Worm (Caenorhabditis elegans) whole organism, L3 larva: ENCODE results near the gene frpr-4.

ENCODE experiments used
- ZK546.5 ChIP-seq: sonication (generic microtip); optimal IDR thresholded peaks from 2 replicates; lab custom pipeline; 2017; ENCODE audit warnings: missing biosample characterization, missing genetic modification characterization
- ceh-16 ChIP-seq: sonication (generic microtip); optimal IDR thresholded peaks from 2 replicates; lab custom pipeline; 2017; ENCODE audit warnings: missing biosample characterization, missing genetic modification characterization
- ceh-28 ChIP-seq: fragments of 150-350 bp; optimal IDR thresholded peaks from 2 replicates; lab custom pipeline; 2014; ENCODE audit warnings: missing biosample characterization, missing genetic modification reagents, missing genetic modification characterization
- ceh-82 ChIP-seq: fragments of 150-350 bp; optimal IDR thresholded peaks from 2 replicates; lab custom pipeline; 2014; ENCODE audit warnings: missing biosample characterization, missing genetic modification characterization
- ceh-9 ChIP-seq: sonication (generic microtip); optimal IDR thresholded peaks from 2 replicates; lab custom pipeline; 2018; ENCODE audit warnings: missing biosample characterization, missing genetic modification characterization
- daf-12 ChIP-seq: fragments of 150-350 bp; optimal IDR thresholded peaks from 2 replicates; lab custom pipeline; 2014; ENCODE audit warnings: missing biosample characterization, missing genetic modification reagents, missing genetic modification characterization
- egl-27 ChIP-seq: sonication (generic microtip); optimal IDR thresholded peaks from 4 replicates; lab custom pipeline; 2017; ENCODE audit warnings: missing biosample characterization, missing genetic modification reagents, missing genetic modification characterization
- egl-5 ChIP-seq: fragments of 150-350 bp; optimal IDR thresholded peaks from 2 replicates; lab custom pipeline; 2017; ENCODE audit warnings: missing biosample characterization, missing genetic modification reagents, missing genetic modification characterization, inconsistent platforms
- elt-1 ChIP-seq: fragments of 150-350 bp; optimal IDR thresholded peaks from 2 replicates; lab custom pipeline; 2014; ENCODE audit warnings: missing biosample characterization, missing genetic modification characterization
- elt-3 ChIP-seq, 3 experiments: fragments of 150-350 bp in 1 of 3; sonication (generic microtip) in 2 of 3; optimal IDR thresholded peaks; 2 replicates in 2 of 3; 4 replicates in 1 of 3; lab custom pipeline; 2014 to 2017; ENCODE audit warnings: missing biosample characterization in 3 of 3, missing genetic modification characterization in 3 of 3
- eor-1 ChIP-seq, 2 experiments: fragments of 150-350 bp; optimal IDR thresholded peaks; 2 replicates each; lab custom pipeline; 2014 to 2018; ENCODE audit warnings: missing biosample characterization in 2 of 2, missing genetic modification characterization in 2 of 2
- fkh-10 ChIP-seq: sonication (generic microtip); optimal IDR thresholded peaks from 2 replicates; lab custom pipeline; 2017; ENCODE audit warnings: missing biosample characterization, missing genetic modification reagents, missing genetic modification characterization
- hmg-11 ChIP-seq: sonication (generic microtip); optimal IDR thresholded peaks from 2 replicates; lab custom pipeline; 2016; ENCODE audit warnings: missing genetic modification characterization, missing compliant biosample characterization
- lin-15B ChIP-seq: fragments of 150-350 bp; optimal IDR thresholded peaks from 2 replicates; lab custom pipeline; 2014; ENCODE audit warnings: missing biosample characterization, missing genetic modification characterization
- lin-39 ChIP-seq: fragments of 150-350 bp; optimal IDR thresholded peaks from 2 replicates; lab custom pipeline; 2018; ENCODE audit warnings: missing biosample characterization, missing genetic modification reagents, missing genetic modification characterization
- lsy-12 ChIP-seq: sonication (generic microtip); optimal IDR thresholded peaks from 2 replicates; lab custom pipeline; 2016; ENCODE audit warnings: mild to moderate bottlenecking, missing genetic modification characterization, missing compliant biosample characterization
- mdl-1 ChIP-seq: fragments of 150-350 bp; optimal IDR thresholded peaks from 2 replicates; lab custom pipeline; 2014; ENCODE audit warnings: missing biosample characterization, missing genetic modification characterization
- mml-1 ChIP-seq: fragments of 150-350 bp; sonication (generic microtip); optimal IDR thresholded peaks from 3 replicates; lab custom pipeline; 2014; ENCODE audit warnings: missing biosample characterization, missing genetic modification characterization
- nfya-1 ChIP-seq: sonication (generic microtip); optimal IDR thresholded peaks from 2 replicates; lab custom pipeline; 2017; ENCODE audit warnings: missing genetic modification characterization, mild to moderate bottlenecking, missing compliant biosample characterization, antibody characterized with exemption, moderate library complexity; ENCODE audit not compliant: insufficient read depth
- nhr-11 ChIP-seq: fragments of 150-350 bp; optimal IDR thresholded peaks from 2 replicates; lab custom pipeline; 2014; ENCODE audit warnings: missing biosample characterization, missing genetic modification characterization
- nhr-12 ChIP-seq: fragments of 150-350 bp; optimal IDR thresholded peaks from 2 replicates; lab custom pipeline; 2014; ENCODE audit warnings: missing biosample characterization, missing genetic modification characterization
- nhr-23 ChIP-seq: fragments of 150-350 bp; optimal IDR thresholded peaks from 2 replicates; lab custom pipeline; 2014; ENCODE audit warnings: missing biosample characterization, missing genetic modification reagents, missing genetic modification characterization
- nhr-237 ChIP-seq: fragments of 150-350 bp; optimal IDR thresholded peaks from 2 replicates; lab custom pipeline; 2014; ENCODE audit warnings: missing biosample characterization, missing genetic modification characterization
- nhr-25 ChIP-seq: sonication (generic microtip); optimal IDR thresholded peaks from 2 replicates; lab custom pipeline; 2017; ENCODE audit warnings: missing biosample characterization, missing genetic modification characterization
- nhr-28 ChIP-seq: fragments of 150-350 bp; optimal IDR thresholded peaks from 2 replicates; lab custom pipeline; 2014; ENCODE audit warnings: missing biosample characterization, missing genetic modification characterization
- nhr-43 ChIP-seq: sonication (generic microtip); optimal IDR thresholded peaks from 2 replicates; lab custom pipeline; 2016; ENCODE audit warnings: mild to moderate bottlenecking, missing genetic modification characterization, missing compliant biosample characterization; ENCODE audit not compliant: poor library complexity, severe bottlenecking
- nhr-67 ChIP-seq: fragments of 150-350 bp; optimal IDR thresholded peaks from 2 replicates; lab custom pipeline; 2014; ENCODE audit warnings: missing biosample characterization, missing genetic modification characterization
- nhr-76 ChIP-seq: fragments of 150-350 bp; sonication (generic microtip); optimal IDR thresholded peaks from 5 replicates; lab custom pipeline; 2014; ENCODE audit warnings: missing biosample characterization, missing genetic modification characterization
- skn-1 ChIP-seq: fragments of 150-350 bp; optimal IDR thresholded peaks from 2 replicates; lab custom pipeline; 2014; ENCODE audit warnings: missing biosample characterization, missing genetic modification characterization
- snpc-4 ChIP-seq: fragments of 150-350 bp; optimal IDR thresholded peaks from 2 replicates; lab custom pipeline; 2014; ENCODE audit warnings: missing biosample characterization, missing genetic modification characterization
- unc-39 ChIP-seq: sonication (generic microtip); optimal IDR thresholded peaks from 4 replicates; lab custom pipeline; 2017; ENCODE audit warnings: missing biosample characterization, missing genetic modification characterization
- unc-62 ChIP-seq: fragments of 150-350 bp; sonication (generic microtip); optimal IDR thresholded peaks from 4 replicates; lab custom pipeline; 2014; ENCODE audit warnings: missing biosample characterization, missing genetic modification reagents, missing genetic modification characterization
- zag-1 ChIP-seq: fragments of 150-350 bp; optimal IDR thresholded peaks from 2 replicates; lab custom pipeline; 2014; ENCODE audit warnings: missing biosample characterization, missing genetic modification characterization
- ztf-11 ChIP-seq: fragments of 150-350 bp; optimal IDR thresholded peaks from 2 replicates; lab custom pipeline; 2014; ENCODE audit warnings: missing biosample characterization, missing genetic modification characterization
- ztf-4 ChIP-seq: fragments of 150-350 bp; optimal IDR thresholded peaks from 2 replicates; lab custom pipeline; 2014; ENCODE audit warnings: missing biosample characterization, missing genetic modification characterization

frpr-4 gene

ce11 chrII:5226309-5226708, 29.0 kb downstream of the frpr-4 start:
- TF ChIP-seq mml-1: no peak
- TF ChIP-seq ZK546.5 (tag; lab: Kevin White, UChicago): no peak
- no peak for TF ChIP-seq nhr-11 (tag; lab: Kevin White, UChicago)
- no peak for TF ChIP-seq unc-39 (tag; lab: Kevin White, UChicago)
- TF ChIP-seq snpc-4 (tag; lab: Kevin White, UChicago): no peak
- no peak for TF ChIP-seq lsy-12 (tag; lab: Kevin White, UChicago)
- TF ChIP-seq nhr-67: no peak
- no peak for TF ChIP-seq ztf-11 (tag; lab: Kevin White, UChicago)
- no peak for TF ChIP-seq nhr-43
- no peak for TF ChIP-seq nhr-25 (tag; lab: Kevin White, UChicago)
- no peak for TF ChIP-seq nhr-28 (tag; lab: Kevin White, UChicago)
- TF ChIP-seq nhr-76: no peak
- no peak for TF ChIP-seq ceh-28 (tag; lab: Kevin White, UChicago)
- TF ChIP-seq mdl-1 (tag; lab: Kevin White, UChicago): no peak
- TF ChIP-seq ztf-4 (tag; lab: Kevin White, UChicago): no peak
- TF ChIP-seq zag-1 (tag; lab: Kevin White, UChicago): no peak
- no peak for TF ChIP-seq daf-12
- TF ChIP-seq fkh-10 (GFP tag; lab: Kevin White, UChicago): no peak
- no peak for TF ChIP-seq ceh-16
- TF ChIP-seq skn-1 (tag; lab: Kevin White, UChicago): no peak
- no peak for TF ChIP-seq eor-1 (tag; optimal IDR thresholded peaks at IDR 0.05; lab: Kevin White, UChicago)
- TF ChIP-seq egl-5 (tag; lab: Kevin White, UChicago): peak; percentile 23
- no peak for TF ChIP-seq ceh-82 (tag; lab: Kevin White, UChicago)
- TF ChIP-seq nhr-12 (tag; lab: Kevin White, UChicago): no peak
- peak; percentile 58 for TF ChIP-seq lin-39 (tag; lab: Kevin White, UChicago)
- TF ChIP-seq nfya-1 (tag; lab: Kevin White, UChicago): peak; percentile 43
- TF ChIP-seq nhr-237 (tag; lab: Kevin White, UChicago): no peak
- no peak for TF ChIP-seq ceh-9
- TF ChIP-seq lin-15B (tag; lab: Kevin White, UChicago): peak; percentile 59
- TF ChIP-seq unc-62 (GFP tag; lab: Kevin White, UChicago): no peak

- peak; percentile 25 for TF ChIP-seq hmg-11 (tag; lab: Kevin White, UChicago)
- TF ChIP-seq elt-3 (tag; optimal IDR thresholded peaks at IDR 0.05; lab: Kevin White, UChicago): no peak
Observed at ce11 chrII:5225284-5225683, 30.1 kb downstream of the frpr-4 start, which contains the start of gene dsh-1. TSS of gene dsh-1 (minus strand) at chrII:5225384.

DNA sequence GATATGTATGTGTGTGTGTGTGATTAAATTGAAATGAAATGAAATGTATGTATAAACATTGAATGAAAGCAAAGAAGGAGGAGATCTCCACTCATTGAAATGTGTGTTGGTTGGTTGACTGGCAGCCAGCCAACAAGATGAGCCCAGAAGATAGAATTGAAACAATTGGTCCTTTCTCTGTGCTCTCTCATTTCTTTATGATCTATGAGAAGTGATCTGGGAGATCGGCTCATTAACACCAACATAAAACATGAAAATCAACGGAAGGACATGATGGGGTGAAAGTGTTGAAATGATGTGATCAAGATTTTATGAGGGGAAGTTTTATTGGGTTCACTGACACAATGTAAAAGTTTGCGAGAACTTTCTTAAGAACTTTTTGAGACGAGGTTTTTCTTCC, 32.5 kb downstream of the frpr-4 start:
- TF ChIP-seq nhr-23 (tag; lab: Kevin White, UChicago) (no peak), nfya-1 (tag; lab: Kevin White, UChicago) (peak; percentile 36), egl-5 (tag; lab: Kevin White, UChicago) (peak; percentile 88)

- TF ChIP-seq egl-5 (tag; lab: Kevin White, UChicago): peak; percentile 91
- no peak for TF ChIP-seq nhr-237 (tag; lab: Kevin White, UChicago)
Observed at ce11 chrII:5220648-5221047, 34.7 kb downstream of the frpr-4 start.

- peak; percentile 63 for TF ChIP-seq lin-39 (tag; lab: Kevin White, UChicago)
- TF ChIP-seq egl-27 (tag; lab: Kevin White, UChicago): no peak
- TF ChIP-seq elt-1 (tag; lab: Kevin White, UChicago): peak; percentile 6
Observed at ce11 chrII:5218349-5218748, 37.0 kb downstream of the frpr-4 start.
